Fruit fly (Drosophila melanogaster) whole organism, embryonic: ENCODE data around the gene Dh31.

Experiments
- B-H1 ChIP-seq: fragments of 200-800 bp; sonication (Bioruptor generic); IDR thresholded peaks from 3 replicates; pipeline ENCODE4 v1.3.6; 2022; ENCODE audit warnings: missing biosample characterization, missing genetic modification characterization
- CG10267 ChIP-seq: fragments of 200-800 bp; sonication (Bioruptor generic); optimal IDR thresholded peaks from 2 replicates; lab custom pipeline; 2018; ENCODE audit warnings: missing biosample characterization, mild to moderate bottlenecking, missing genetic modification characterization, moderate library complexity
- CG10654 ChIP-seq: fragments of 200-800 bp; sonication (Bioruptor generic); optimal IDR thresholded peaks from 2 replicates; lab custom pipeline; 2016; ENCODE audit warnings: missing biosample characterization, missing genetic modification characterization
- CG11723 ChIP-seq: fragments of 200-800 bp; sonication (Bioruptor generic); optimal IDR thresholded peaks from 2 replicates; lab custom pipeline; 2017; ENCODE audit warnings: missing biosample characterization, mild to moderate bottlenecking, missing genetic modification characterization
- CG12071 ChIP-seq: fragments of 200-800 bp; sonication (Bioruptor generic); optimal IDR thresholded peaks from 3 replicates; lab custom pipeline; 2018; ENCODE audit warnings: missing biosample characterization, mild to moderate bottlenecking, missing genetic modification characterization
- CG1233 ChIP-seq: fragments of 200-800 bp; sonication (Bioruptor generic); optimal IDR thresholded peaks from 4 replicates; lab custom pipeline; 2018; ENCODE audit warnings: missing biosample characterization, mild to moderate bottlenecking, missing genetic modification characterization
- CG13123 ChIP-seq: fragments of 200-800 bp; sonication (Bioruptor generic); optimal IDR thresholded peaks from 2 replicates; lab custom pipeline; 2016; ENCODE audit warnings: missing biosample characterization, missing genetic modification characterization
- CG14710 ChIP-seq: fragments of 200-800 bp; sonication (Bioruptor generic); optimal IDR thresholded peaks from 3 replicates; lab custom pipeline; 2019; ENCODE audit warnings: missing biosample characterization, mild to moderate bottlenecking, missing genetic modification characterization, moderate library complexity
- CG15073 ChIP-seq: fragments of 200-800 bp; sonication (Bioruptor generic); optimal IDR thresholded peaks from 2 replicates; lab custom pipeline; 2016; ENCODE audit warnings: missing biosample characterization, missing genetic modification characterization
- CG17328 ChIP-seq: fragments of 200-800 bp; sonication (Bioruptor generic); IDR thresholded peaks from 2 replicates; pipeline ENCODE4 v1.3.6; 2022; ENCODE audit warnings: missing biosample characterization, missing genetic modification characterization
- CG18476 ChIP-seq: fragments of 200-800 bp; sonication (Bioruptor generic); optimal IDR thresholded peaks from 2 replicates; lab custom pipeline; 2016; ENCODE audit warnings: missing biosample characterization, mild to moderate bottlenecking, missing genetic modification characterization
- CG18764 ChIP-seq: fragments of 200-800 bp; sonication (Bioruptor generic); optimal IDR thresholded peaks from 3 replicates; lab custom pipeline; 2016; ENCODE audit warnings: missing biosample characterization, missing genetic modification characterization
- CG30431 ChIP-seq: fragments of 200-800 bp; sonication (Bioruptor generic); optimal IDR thresholded peaks from 2 replicates; lab custom pipeline; 2017; ENCODE audit warnings: missing biosample characterization, missing genetic modification characterization
- CG4328 ChIP-seq: fragments of 200-800 bp; sonication (Bioruptor generic); optimal IDR thresholded peaks from 3 replicates; lab custom pipeline; 2017; ENCODE audit warnings: missing biosample characterization, missing genetic modification reagents, missing genetic modification characterization
- CG6654 ChIP-seq: fragments of 200-800 bp; sonication (Bioruptor generic); optimal IDR thresholded peaks from 2 replicates; lab custom pipeline; 2017; ENCODE audit warnings: missing biosample characterization, mild to moderate bottlenecking, missing genetic modification characterization
- CG6689 ChIP-seq: fragments of 200-800 bp; sonication (Bioruptor generic); IDR thresholded peaks from 2 replicates; pipeline ENCODE4 v1.3.6; 2022; ENCODE audit warnings: missing biosample characterization, missing genetic modification characterization
- CG8388 ChIP-seq: fragments of 200-800 bp; sonication (Bioruptor generic); optimal IDR thresholded peaks from 2 replicates; lab custom pipeline; 2019; ENCODE audit warnings: missing biosample characterization, mild to moderate bottlenecking, missing genetic modification characterization, moderate library complexity
- CG9727 ChIP-seq: fragments of 200-800 bp; sonication (Bioruptor generic); optimal IDR thresholded peaks from 3 replicates; lab custom pipeline; 2017; ENCODE audit warnings: missing biosample characterization, mild to moderate bottlenecking, missing genetic modification characterization
- CHES-1-like ChIP-seq: fragments of 200-800 bp; sonication (Bioruptor generic); optimal IDR thresholded peaks from 2 replicates; lab custom pipeline; 2016; ENCODE audit warnings: missing biosample characterization, missing genetic modification characterization
- CkIIα-i1 ChIP-seq: fragments of 200-800 bp; sonication (Bioruptor generic); IDR thresholded peaks from 2 replicates; pipeline ENCODE4 v1.3.6; 2022; ENCODE audit warnings: missing biosample characterization, missing genetic modification characterization
- HLH4C ChIP-seq: fragments of 200-800 bp; sonication (Bioruptor generic); IDR thresholded peaks from 3 replicates; pipeline ENCODE4 v1.3.6; 2022; ENCODE audit warnings: missing biosample characterization, missing genetic modification characterization; ENCODE audit not compliant: partially characterized antibody
- HLH54F ChIP-seq: fragments of 200-800 bp; sonication (Bioruptor generic); optimal IDR thresholded peaks from 3 replicates; lab custom pipeline; 2016; ENCODE audit warnings: missing biosample characterization, missing genetic modification characterization
- Hey ChIP-seq: fragments of 200-800 bp; sonication (Bioruptor generic); optimal IDR thresholded peaks from 3 replicates; lab custom pipeline; 2018; ENCODE audit warnings: missing biosample characterization, mild to moderate bottlenecking, missing genetic modification characterization
- Hr51 ChIP-seq, 2 experiments: fragments of 200-800 bp; sonication (Bioruptor generic); optimal IDR thresholded peaks; 2 replicates in 1 of 2; 3 replicates in 1 of 2; lab custom pipeline; 2016 to 2018; ENCODE audit warnings: missing biosample characterization in 2 of 2, missing genetic modification characterization in 2 of 2, mild to moderate bottlenecking in 1 of 2, moderate library complexity in 1 of 2
- Hsf ChIP-seq: fragments of 200-800 bp; sonication (Bioruptor generic); optimal IDR thresholded peaks from 3 replicates; lab custom pipeline; 2016; ENCODE audit warnings: missing biosample characterization, missing genetic modification characterization
- Lhr ChIP-seq: fragments of 200-800 bp; sonication (Bioruptor generic); optimal IDR thresholded peaks from 3 replicates; lab custom pipeline; 2017; ENCODE audit warnings: mild to moderate bottlenecking, missing biosample characterization, missing genetic modification reagents, missing genetic modification characterization
- Meics ChIP-seq: fragments of 200-800 bp; sonication (Bioruptor generic); optimal IDR thresholded peaks from 2 replicates; lab custom pipeline; 2017; ENCODE audit warnings: missing biosample characterization, mild to moderate bottlenecking, missing genetic modification characterization
- Oli ChIP-seq: fragments of 200-800 bp; sonication (Bioruptor generic); optimal IDR thresholded peaks from 2 replicates; lab custom pipeline; 2018; ENCODE audit warnings: missing biosample characterization, mild to moderate bottlenecking, missing genetic modification characterization, moderate library complexity
- Six4 ChIP-seq: fragments of 200-800 bp; sonication (Bioruptor generic); optimal IDR thresholded peaks from 2 replicates; lab custom pipeline; 2016; ENCODE audit warnings: missing biosample characterization, missing genetic modification characterization
- Trl ChIP-seq, 3 experiments: fragments of >200 bp in 2 of 3; fragments of 200-800 bp in 1 of 3; sonication (Bioruptor generic) in 1 of 3; optimal IDR thresholded peaks; 2 replicates in 1 of 3; 3 replicates in 2 of 3; lab custom pipeline; 2016 to 2017; ENCODE audit warnings: missing biosample characterization in 1 of 3, missing genetic modification characterization in 1 of 3
- Xrp1 ChIP-seq: fragments of 200-800 bp; sonication (Bioruptor generic); IDR thresholded peaks from 2 replicates; pipeline ENCODE4 v1.3.6; 2022; ENCODE audit warnings: missing biosample characterization, missing genetic modification characterization
- bab2 ChIP-seq: fragments of 200-800 bp; sonication (Bioruptor generic); optimal IDR thresholded peaks from 2 replicates; lab custom pipeline; 2016; ENCODE audit warnings: missing biosample characterization, missing genetic modification characterization
- cad ChIP-seq: fragments of >200 bp; optimal IDR thresholded peaks from 2 replicates; lab custom pipeline; 2017; ENCODE audit warnings: missing biosample characterization, missing genetic modification characterization
- chif ChIP-seq, 2 experiments: fragments of 200-800 bp; sonication (Bioruptor generic); optimal IDR thresholded peaks; 3 replicates each; lab custom pipeline; 2016; ENCODE audit warnings: missing biosample characterization in 2 of 2, missing genetic modification characterization in 2 of 2
- gcm ChIP-seq: fragments of 200-800 bp; sonication (Bioruptor generic); optimal IDR thresholded peaks from 2 replicates; lab custom pipeline; 2019; ENCODE audit warnings: missing biosample characterization, mild to moderate bottlenecking, missing genetic modification characterization, moderate library complexity
- gro ChIP-seq: fragments of 200-800 bp; sonication (Bioruptor generic); optimal IDR thresholded peaks from 2 replicates; lab custom pipeline; 2016; ENCODE audit warnings: missing biosample characterization, missing genetic modification characterization
- nmo ChIP-seq: fragments of 200-800 bp; sonication (Bioruptor generic); optimal IDR thresholded peaks from 2 replicates; lab custom pipeline; 2018; ENCODE audit warnings: missing biosample characterization, mild to moderate bottlenecking, missing genetic modification characterization, moderate library complexity
- p53 ChIP-seq: fragments of 200-800 bp; sonication (Bioruptor generic); optimal IDR thresholded peaks from 2 replicates; lab custom pipeline; 2016; ENCODE audit warnings: missing biosample characterization, missing genetic modification characterization
- phol ChIP-seq: fragments of 200-800 bp; sonication (Bioruptor generic); optimal IDR thresholded peaks from 3 replicates; lab custom pipeline; 2018; ENCODE audit warnings: missing biosample characterization, mild to moderate bottlenecking, missing genetic modification characterization, moderate library complexity
- pnt ChIP-seq: fragments of 200-800 bp; sonication (Bioruptor generic); optimal IDR thresholded peaks from 3 replicates; lab custom pipeline; 2016; ENCODE audit warnings: missing biosample characterization, missing genetic modification characterization
- prd ChIP-seq, 3 experiments: fragments of >200 bp in 2 of 3; fragments of 200-800 bp in 1 of 3; sonication (Bioruptor generic) in 1 of 3; optimal IDR thresholded peaks in 2 of 3; IDR thresholded peaks in 1 of 3; 2 replicates in 2 of 3; 3 replicates in 1 of 3; pipeline versions ENCODE4 v1.3.6 to Lab custom; 2017 to 2022; ENCODE audit warnings: missing biosample characterization in 1 of 3, missing genetic modification characterization in 1 of 3
- sens ChIP-seq: fragments of 200-800 bp; sonication (Bioruptor generic); peaks from one replicate; lab custom pipeline; 2016; ENCODE audit warnings: missing biosample characterization, missing genetic modification characterization
- seq ChIP-seq: fragments of 200-800 bp; sonication (Bioruptor generic); IDR thresholded peaks from 2 replicates; pipeline ENCODE4 v1.3.6; 2022; ENCODE audit warnings: missing biosample characterization, missing genetic modification characterization
- sob ChIP-seq: fragments of 200-800 bp; sonication (Bioruptor generic); IDR thresholded peaks from 2 replicates; pipeline ENCODE4 v1.3.6; 2022; ENCODE audit warnings: missing biosample characterization, missing genetic modification characterization
- ttk ChIP-seq: fragments of 200-800 bp; sonication (Bioruptor generic); IDR thresholded peaks from 2 replicates; pipeline ENCODE4 v2.1.2; 2022; ENCODE audit warnings: missing biosample characterization, missing genetic modification characterization
- twi ChIP-seq: fragments of 200-800 bp; optimal IDR thresholded peaks from 2 replicates; lab custom pipeline; 2019; ENCODE audit warnings: missing biosample characterization, mild to moderate bottlenecking, missing genetic modification characterization, moderate library complexity
- zfh1 ChIP-seq: fragments of 200-800 bp; sonication (Bioruptor generic); IDR thresholded peaks from 3 replicates; pipeline ENCODE4 v1.3.6; 2022; ENCODE audit warnings: missing biosample characterization, missing genetic modification characterization

The Dh31 gene

dm6 chr2L:8553789-8554626, 47.4 kb upstream of the Dh31 start (continued):
- TF ChIP-seq phol (tag; lab: Kevin White, UChicago) (peak; percentile 61), p53 (GFP tag; lab: Kevin White, UChicago) (no peak), CG14710 (tag; lab: Kevin White, UChicago) (peak; percentile 41), Oli (tag; lab: Kevin White, UChicago) (peak; percentile 60), prd (optimal IDR thresholded peaks at IDR 0.05; lab: Kevin White, UChicago) (no peak), prd (GFP tag; IDR thresholded peaks at IDR 0.05; lab: Robert Waterston, UW) (peak; percentile 53; the same call in 1 of the 3 replicates), Hsf (GFP tag; lab: Kevin White, UChicago) (peak; percentile 76), twi (tag; lab: Kevin White, UChicago) (peak; percentile 43), pnt (GFP tag; lab: Kevin White, UChicago) (peak; percentile 7), CG8388 (GFP tag; lab: Kevin White, UChicago) (peak; percentile 52), Hey (tag; lab: Kevin White, UChicago) (peak; percentile 23), CG9727 (GFP tag; lab: Kevin White, UChicago) (peak; percentile 40), B-H1 (GFP tag; lab: Robert Waterston, UW) (no peak), bab2 (GFP tag; lab: Kevin White, UChicago) (peak; percentile 23), HLH54F (GFP tag; lab: Kevin White, UChicago) (peak; percentile 32), CG13123 (peak; percentile 17), CG4328 (GFP tag; lab: Kevin White, UChicago) (no peak), CG18764 (GFP tag; lab: Kevin White, UChicago) (no peak), Six4 (GFP tag; lab: Kevin White, UChicago) (peak; percentile 22), ttk (0 out of 2 replicates have a peak, but pooled peaks have one; percentile 37), CG30431 (GFP tag; lab: Kevin White, UChicago) (peak; percentile 54), HLH4C (GFP tag; lab: Robert Waterston, UW) (0 out of 3 replicates have a peak, but pooled peaks have one; percentile 33), Lhr (GFP tag; lab: Kevin White, UChicago) (peak; percentile 11), CG1233 (GFP tag; lab: Kevin White, UChicago) (peak; percentile 15), nmo (GFP tag; lab: Kevin White, UChicago) (peak; percentile 54), Hr51 (GFP tag; optimal IDR thresholded peaks at IDR 0.05; lab: Kevin White, UChicago) (peak in 1 of 2 experiments; percentile 13), CkIIα-i1 (GFP tag; lab: Robert Waterston, UW) (no peak), CHES-1-like (GFP tag; lab: Kevin White, UChicago) (no peak), gcm (GFP tag; lab: Kevin White, UChicago) (peak; percentile 14), Xrp1 (GFP tag; lab: Robert Waterston, UW) (peak; percentile 69; the same call in 1 of the 2 replicates), CG10267 (tag; lab: Kevin White, UChicago) (peak; percentile 33), CG18476 (GFP tag; lab: Kevin White, UChicago) (peak; percentile 3), CG6689 (GFP tag; lab: Robert Waterston, UW) (peak; percentile 3; the same call in 1 of the 2 replicates), chif (GFP tag; optimal IDR thresholded peaks at IDR 0.05; lab: Kevin White, UChicago) (peak in 1 of 2 experiments; percentile 69), CG6654 (GFP tag; lab: Kevin White, UChicago) (no peak), CG10654 (GFP tag; lab: Kevin White, UChicago) (no peak), CG17328 (GFP tag; lab: Robert Waterston, UW) (peak; percentile 73), sens (GFP tag; lab: Kevin White, UChicago) (peak; percentile 94), CG12071 (GFP tag; lab: Kevin White, UChicago) (no peak), sob (0 out of 2 replicates have a peak, but pooled peaks have one; percentile 25), zfh1 (GFP tag; lab: Robert Waterston, UW) (peak; percentile 56; the same call in 2 of the 3 replicates), CG15073 (no peak), CG11723 (GFP tag; lab: Kevin White, UChicago) (peak; percentile 6), gro (GFP tag; lab: Kevin White, UChicago) (no peak), Trl (optimal IDR thresholded peaks at IDR 0.05; lab: Kevin White, UChicago) (no peak), Trl (GFP tag; optimal IDR thresholded peaks at IDR 0.05; lab: Kevin White, UChicago) (peak; percentile 7), seq (GFP tag; lab: Robert Waterston, UW) (0 out of 2 replicates have a peak, but pooled peaks have one; percentile 27), Meics (GFP tag; lab: Kevin White, UChicago) (peak; percentile 31), cad (GFP tag; lab: Kevin White, UChicago) (no peak)
